Worm (Caenorhabditis elegans): ENCODE data around the gene gba-4.
"Not testable (repeated sequence)": the region's sequence is repeated elsewhere in the genome, so short reads cannot be mapped to it uniquely, and the experiment has no call there.

Gene gba-4

DNA sequence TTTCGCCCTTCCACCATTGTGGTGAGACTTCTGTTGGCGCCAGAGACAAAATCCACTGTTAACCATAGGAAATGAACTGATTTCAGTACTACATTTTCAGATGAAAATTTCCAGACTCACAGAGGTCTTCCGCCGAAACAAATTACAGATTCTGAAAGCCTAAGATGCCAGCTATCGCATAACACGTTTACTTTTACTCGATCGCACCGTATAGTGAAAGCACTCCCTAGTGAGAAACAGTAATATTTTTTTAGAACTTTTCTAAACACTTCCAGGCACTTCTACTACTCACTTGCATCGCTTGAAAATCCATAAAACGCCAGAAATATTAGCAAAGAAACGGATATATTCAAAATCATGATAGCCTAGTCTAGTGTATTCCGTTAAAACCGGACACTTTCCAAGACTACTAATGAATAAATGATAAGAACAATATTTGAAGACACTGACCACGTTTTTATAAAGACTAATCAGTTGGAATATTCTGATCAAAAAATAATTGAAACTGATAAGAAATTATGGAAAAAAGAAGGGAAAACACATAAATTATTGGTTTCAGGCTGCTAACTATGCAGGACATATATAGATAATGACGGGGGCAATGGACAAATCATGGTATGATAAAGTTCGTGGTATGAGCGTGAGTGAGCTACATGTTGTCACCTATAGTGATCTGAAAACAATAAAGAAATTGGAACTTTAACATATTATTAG lies at the start of gene gba-4:
TSS of gene gba-4 (minus strand) at position 418 of the 714 bp plus-strand sequence.
- not testable (repeated sequence) for TF ChIP-seq him-1, W03F9.2, dao-5 (tag; optimal IDR thresholded peaks at IDR 0.05)

DNA sequence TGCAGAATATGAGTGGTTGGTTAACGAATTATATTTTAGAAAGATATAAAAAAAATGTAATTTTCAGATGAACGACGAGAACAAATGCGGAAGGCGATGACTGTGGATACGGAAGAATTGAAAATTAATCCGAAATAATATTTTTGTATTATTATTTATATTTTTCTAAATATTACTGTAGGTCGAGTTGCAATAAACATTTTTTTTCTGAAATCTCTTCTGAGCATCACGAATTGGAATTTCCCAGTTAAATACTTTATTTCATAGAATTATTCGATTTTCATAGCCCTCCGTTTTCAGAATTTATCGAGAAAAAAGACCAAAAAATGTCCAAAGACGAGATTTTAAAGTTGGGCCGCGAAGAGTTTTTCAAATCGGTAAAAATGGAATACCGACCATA lies 46.8 kb upstream of the gba-4 start, which contains the start of gene ZK616.2:
TSS of gene ZK616.2 (plus strand) at position 301 of the 400 bp plus-strand sequence.
- TF ChIP-seq dao-5 (tag; optimal IDR thresholded peaks at IDR 0.05) (no peak), W03F9.2 (tag; optimal IDR thresholded peaks at IDR 0.05) (no peak), him-1 (tag; optimal IDR thresholded peaks at IDR 0.05) (no peak)

DNA sequence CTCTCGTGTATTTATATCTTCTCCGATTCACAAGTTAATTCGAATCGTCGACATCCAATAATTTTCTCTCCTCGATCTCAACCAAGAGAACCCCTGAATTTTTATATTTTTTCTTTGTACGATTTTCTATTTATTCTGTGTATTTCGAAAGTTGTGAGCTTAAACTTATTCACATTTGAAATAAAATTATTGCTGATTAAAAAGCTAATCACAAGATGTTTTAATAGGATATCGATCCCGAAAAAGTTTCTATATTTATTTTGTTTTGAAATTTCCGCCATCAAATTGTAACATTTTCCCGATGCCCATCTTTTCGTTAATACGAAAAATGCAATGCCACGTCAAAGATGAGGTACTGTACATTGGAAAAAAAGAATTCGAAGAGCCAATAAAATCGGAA lies 46.1 kb upstream of the gba-4 start, which contains the start of gene ZK616.3:
TSS of gene ZK616.3 (plus strand) at position 301 of the 400 bp plus-strand sequence.
- TF ChIP-seq him-1 (tag; optimal IDR thresholded peaks at IDR 0.05) (no peak), W03F9.2 (tag; optimal IDR thresholded peaks at IDR 0.05) (no peak), dao-5 (tag; optimal IDR thresholded peaks at IDR 0.05) (no peak)

DNA sequence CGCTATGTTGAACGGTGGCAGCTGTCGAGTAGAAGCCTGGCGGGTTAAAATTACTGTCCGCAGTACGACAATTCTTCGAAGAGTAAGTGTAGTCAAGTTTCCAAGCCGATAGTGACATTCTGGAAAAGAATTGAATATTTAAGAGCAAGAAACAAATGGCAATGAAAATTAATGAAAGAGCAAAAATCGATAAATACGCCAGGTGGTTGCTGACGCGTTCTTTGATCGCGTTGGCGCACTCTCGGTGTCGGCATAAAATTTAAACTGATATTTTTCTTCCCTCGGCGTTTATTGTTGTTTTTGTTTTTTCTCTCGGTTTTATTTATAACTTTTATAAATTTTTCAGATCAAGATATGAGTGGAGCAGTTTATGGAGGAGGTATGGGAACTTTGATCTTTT lies 44.0 kb upstream of the gba-4 start, which contains the start of the genes perm-3 and swsn-6:
TSS of gene perm-3 (minus strand) at position 118 of the 400 bp plus-strand sequence.
TSS of gene swsn-6 (plus strand) at position 347 of the 400 bp plus-strand sequence.
- TF ChIP-seq him-1 (tag; optimal IDR thresholded peaks at IDR 0.05) = no peak
- TF ChIP-seq W03F9.2 (tag; optimal IDR thresholded peaks at IDR 0.05) = peak; percentile 79

DNA sequence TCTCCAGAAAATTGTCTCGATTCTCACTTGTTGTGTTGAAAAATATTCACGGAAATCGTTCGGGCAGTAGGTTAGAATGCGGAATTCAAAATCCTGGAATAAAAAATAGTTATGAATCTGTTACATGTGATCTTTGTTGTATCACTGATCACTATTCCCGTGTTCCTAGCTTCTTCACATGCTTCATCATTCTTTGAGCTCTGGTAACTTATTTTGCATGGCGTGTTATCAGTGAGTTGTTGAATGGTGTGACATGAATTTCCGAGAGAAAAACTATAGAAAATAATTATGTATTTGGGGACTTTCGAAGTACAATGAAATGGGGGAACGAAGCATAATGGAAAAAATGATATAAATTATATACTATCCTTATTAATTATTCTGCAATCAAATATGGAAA lies 42.9 kb upstream of the gba-4 start:
- no peak for TF ChIP-seq him-1 (tag; optimal IDR thresholded peaks at IDR 0.05)
- TF ChIP-seq dao-5 (tag; optimal IDR thresholded peaks at IDR 0.05) = no peak
- TF ChIP-seq W03F9.2 (tag; optimal IDR thresholded peaks at IDR 0.05) = no peak

DNA sequence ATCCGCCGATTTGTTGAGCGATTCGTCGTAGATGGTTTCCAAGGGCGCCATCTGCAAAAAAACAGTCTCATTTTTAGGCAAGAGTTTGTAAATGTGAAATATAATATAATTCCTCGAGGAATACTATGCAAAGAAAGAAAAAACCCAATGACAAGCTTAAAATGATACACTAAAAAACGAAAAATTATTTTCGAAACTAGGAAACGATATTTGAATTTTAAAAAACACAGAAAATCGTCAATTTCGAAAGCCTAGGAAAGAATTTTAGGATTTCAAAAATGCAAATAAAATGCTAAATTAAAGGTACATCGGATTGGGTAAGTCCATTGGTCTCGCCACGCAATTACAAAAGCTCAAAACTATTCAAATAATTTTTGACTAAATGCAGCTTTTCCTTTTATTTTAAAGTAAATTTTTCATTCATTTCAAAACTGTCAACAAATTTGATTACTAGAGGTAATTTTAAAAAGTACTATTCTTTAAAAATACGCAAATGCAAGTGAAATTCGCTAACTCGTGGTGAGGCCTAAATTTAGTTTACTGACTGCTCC lies 40.9 kb upstream of the gba-4 start, which contains the start of the genes htp-1 and ZK616.5:
TSS of gene htp-1 (minus strand) at position 51 of the 551 bp plus-strand sequence.
TSS of gene ZK616.5 (plus strand) at position 423 of the 551 bp plus-strand sequence.
- no peak for TF ChIP-seq W03F9.2 (tag; optimal IDR thresholded peaks at IDR 0.05)
- TF ChIP-seq him-1 (tag; optimal IDR thresholded peaks at IDR 0.05) = no peak
- no peak for TF ChIP-seq dao-5 (tag; optimal IDR thresholded peaks at IDR 0.05)

DNA sequence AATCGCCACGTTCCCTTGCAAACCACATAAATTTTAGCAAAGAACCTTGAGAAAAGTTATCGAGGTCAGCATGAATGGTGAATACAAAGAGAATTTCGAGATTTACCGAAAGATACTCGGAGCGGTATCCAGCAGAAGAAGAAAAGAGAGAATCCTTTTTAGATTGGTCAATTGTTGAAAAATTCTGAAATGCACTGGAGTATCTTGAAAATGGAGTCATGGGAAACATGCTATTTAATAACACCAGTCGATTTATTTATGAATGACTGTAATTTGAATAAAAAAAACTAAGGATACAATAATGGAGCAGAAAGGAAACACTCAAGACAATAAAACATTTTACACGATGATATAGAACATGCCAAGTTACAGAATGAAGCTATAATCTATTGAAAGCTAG lies 39.3 kb upstream of the gba-4 start:
- no peak for TF ChIP-seq dao-5 (tag; optimal IDR thresholded peaks at IDR 0.05)
- no peak for TF ChIP-seq him-1 (tag; optimal IDR thresholded peaks at IDR 0.05)
- no peak for TF ChIP-seq W03F9.2 (tag; optimal IDR thresholded peaks at IDR 0.05)

DNA sequence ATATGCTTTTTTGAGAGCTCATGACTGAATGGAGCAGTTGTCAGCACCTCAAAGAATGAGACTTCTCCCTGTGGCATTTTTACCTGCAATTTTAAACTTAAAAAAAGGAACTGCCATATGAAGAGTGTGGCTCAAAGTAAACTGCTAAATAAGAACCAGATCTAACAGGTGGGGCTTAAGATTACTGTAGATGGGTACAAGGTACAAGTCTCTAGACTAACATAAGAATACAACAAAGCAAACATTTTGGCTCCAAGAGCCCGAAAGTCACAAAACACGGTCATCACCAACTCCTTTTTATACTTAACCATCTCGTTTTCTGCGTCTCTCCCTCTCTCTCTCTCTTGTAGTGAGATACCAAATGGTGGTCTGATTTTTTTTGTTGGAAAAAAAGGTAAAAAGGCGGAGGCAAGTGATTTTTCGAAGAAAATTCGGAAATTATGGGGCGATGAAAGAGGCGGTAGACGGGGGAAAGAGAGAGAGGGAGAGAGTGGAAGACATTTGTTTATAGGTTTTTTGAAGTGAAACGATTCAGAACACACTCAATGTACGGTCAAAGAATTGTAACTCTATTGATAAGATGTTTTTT lies 37.9 kb upstream of the gba-4 start, which contains the start of gene elo-6:
TSS of gene elo-6 (minus strand) at position 83 of the 589 bp plus-strand sequence.
- no peak for TF ChIP-seq him-1 (tag; optimal IDR thresholded peaks at IDR 0.05)
- TF ChIP-seq W03F9.2 (tag; optimal IDR thresholded peaks at IDR 0.05) = no peak
- no peak for TF ChIP-seq dao-5 (tag; optimal IDR thresholded peaks at IDR 0.05)

DNA sequence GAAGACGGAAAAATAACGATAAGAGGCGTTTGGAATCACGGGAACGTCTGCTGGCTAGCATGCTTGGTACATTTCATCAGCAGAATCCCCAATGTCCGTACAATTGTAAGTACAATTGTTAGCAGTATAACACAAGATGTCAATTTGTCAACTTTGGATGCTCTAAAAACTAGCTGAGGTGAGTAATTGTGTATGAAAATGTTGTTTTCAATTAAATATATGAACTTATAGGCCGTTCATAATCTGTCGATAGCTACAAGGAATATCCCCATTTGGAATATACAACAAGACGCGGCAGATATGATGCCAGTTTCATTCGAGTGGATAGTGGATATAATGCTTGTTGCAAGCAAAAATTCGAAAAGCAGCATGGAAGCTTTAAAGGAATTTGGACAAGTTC lies 34.3 kb upstream of the gba-4 start, which contains the start of gene F41H10.12:
TSS of gene F41H10.12 (plus strand) at position 301 of the 400 bp plus-strand sequence.
- TF ChIP-seq him-1 (tag; optimal IDR thresholded peaks at IDR 0.05) = no peak
- no peak for TF ChIP-seq W03F9.2 (tag; optimal IDR thresholded peaks at IDR 0.05)
- no peak for TF ChIP-seq dao-5 (tag; optimal IDR thresholded peaks at IDR 0.05)

DNA sequence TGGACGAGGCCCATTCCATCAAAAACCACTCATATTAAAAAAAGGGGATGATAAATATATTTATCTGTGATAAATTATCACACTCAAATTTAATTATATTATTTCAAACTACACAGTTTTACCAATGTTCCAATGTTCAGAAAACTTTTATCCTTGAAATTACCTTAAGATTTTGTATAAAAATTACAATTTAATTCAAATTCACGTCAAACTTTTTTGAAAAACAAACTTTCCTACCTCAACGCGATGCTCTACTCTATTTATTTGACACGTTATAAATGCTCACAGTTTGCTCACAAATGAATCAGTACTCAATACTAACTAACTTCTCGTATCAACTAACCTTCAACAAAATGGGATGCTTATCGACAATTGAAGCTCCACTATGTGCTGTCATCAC lies 31.9 kb upstream of the gba-4 start, which contains the start of gene F41H10.1:
TSS of gene F41H10.1 (plus strand) at position 301 of the 400 bp plus-strand sequence.
- TF ChIP-seq W03F9.2 (tag; optimal IDR thresholded peaks at IDR 0.05) = no peak
- TF ChIP-seq him-1 (tag; optimal IDR thresholded peaks at IDR 0.05) = no peak
- no peak for TF ChIP-seq dao-5 (tag; optimal IDR thresholded peaks at IDR 0.05)

DNA sequence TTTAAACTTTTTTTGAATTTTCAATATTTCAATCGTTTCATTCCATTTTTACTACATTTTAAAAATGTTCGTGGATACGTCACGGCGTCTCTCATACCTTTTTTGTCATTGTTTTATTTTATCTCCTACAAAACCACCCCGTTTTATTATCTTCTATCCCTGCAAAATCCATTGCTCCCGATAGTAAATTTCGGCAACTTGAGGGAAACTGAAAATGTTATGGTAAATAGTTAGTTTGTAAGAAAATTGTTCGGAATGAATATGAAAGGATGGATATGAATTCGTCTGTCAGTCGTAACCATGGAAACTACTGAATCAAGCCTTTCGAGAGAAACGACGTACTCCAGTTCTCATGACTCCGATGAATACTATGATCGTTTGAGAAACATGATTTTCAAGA lies 30.6 kb upstream of the gba-4 start, which contains the start of gene F41H10.2:
TSS of gene F41H10.2 (plus strand) at position 301 of the 400 bp plus-strand sequence.
- TF ChIP-seq W03F9.2 (tag; optimal IDR thresholded peaks at IDR 0.05) (no peak), him-1 (tag; optimal IDR thresholded peaks at IDR 0.05) (no peak), dao-5 (tag; optimal IDR thresholded peaks at IDR 0.05) (no peak)

DNA sequence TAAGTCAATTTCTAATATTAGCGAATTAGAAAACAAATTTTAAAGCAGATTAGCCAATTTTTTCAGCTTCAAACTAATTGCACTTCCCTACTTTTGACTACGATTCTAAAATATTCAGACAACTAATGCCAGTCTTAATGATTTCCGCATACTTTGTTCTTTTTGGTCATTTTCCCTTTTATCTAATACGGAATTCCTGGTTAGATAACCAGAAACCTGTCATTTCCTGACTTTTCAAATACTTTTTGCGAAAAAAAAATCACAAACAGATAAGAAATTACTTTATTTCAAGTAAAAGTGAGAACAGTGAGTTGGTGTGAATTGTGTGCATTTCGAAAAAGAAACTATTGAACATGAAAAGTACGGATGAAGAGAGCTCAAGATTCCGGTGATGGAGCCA lies 29.4 kb upstream of the gba-4 start:
- TF ChIP-seq W03F9.2 (tag; optimal IDR thresholded peaks at IDR 0.05) (no peak), him-1 (tag; optimal IDR thresholded peaks at IDR 0.05) (no peak), dao-5 (tag; optimal IDR thresholded peaks at IDR 0.05) (no peak)

DNA sequence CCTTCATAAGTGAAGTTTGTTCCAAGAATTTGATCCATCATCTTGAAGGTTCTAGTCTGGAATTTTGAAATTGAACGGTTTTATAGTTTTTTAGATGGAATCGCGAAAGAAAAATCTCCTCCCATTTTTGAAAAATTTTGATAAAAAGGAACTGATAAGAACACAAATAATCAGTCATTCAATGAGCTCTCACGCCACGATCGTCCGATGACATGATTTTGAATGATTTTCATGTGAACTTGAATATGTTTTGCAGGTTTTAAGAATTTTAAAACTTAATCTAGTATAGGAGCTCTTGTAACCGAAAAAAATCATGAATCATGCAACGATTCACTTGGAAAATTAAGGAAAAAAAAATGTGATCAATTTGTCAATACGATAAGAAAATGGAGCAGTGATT lies 26.4 kb upstream of the gba-4 start, which contains the start of gene elo-5:
TSS of gene elo-5 (minus strand) at position 56 of the 400 bp plus-strand sequence.
- TF ChIP-seq dao-5 (tag; optimal IDR thresholded peaks at IDR 0.05) (no peak), him-1 (tag; optimal IDR thresholded peaks at IDR 0.05) (no peak), W03F9.2 (tag; optimal IDR thresholded peaks at IDR 0.05) (no peak)
